Fruit fly (Drosophila melanogaster): ENCODE data around the gene CG13055.

- no peak for TF ChIP-seq Sox102F (GFP tag; optimal IDR thresholded peaks at IDR 0.05)
- TF ChIP-seq Lpt (GFP tag; optimal IDR thresholded peaks at IDR 0.05): no peak
- no peak for TF ChIP-seq CG1621 (tag; optimal IDR thresholded peaks at IDR 0.05)
- peak; percentile 86 for TF ChIP-seq svp (GFP tag)
- TF ChIP-seq Hr39 (GFP tag; optimal IDR thresholded peaks at IDR 0.05): no peak
- no peak for TF ChIP-seq Smox (GFP tag; optimal IDR thresholded peaks at IDR 0.05)
- TF ChIP-seq CG31627 (GFP tag; optimal IDR thresholded peaks at IDR 0.05): no peak
- no peak for TF ChIP-seq fd59A (GFP tag; optimal IDR thresholded peaks at IDR 0.05)
- TF ChIP-seq CG6808 (GFP tag; optimal IDR thresholded peaks at IDR 0.05): peak; percentile 0
These were observed 18.2 kb downstream of the CG13055 start for dm6 chr3L:16233850-16234494.

Measured in whole organism, prepupa.